Worm (Caenorhabditis elegans) whole organism, L4 larva: ENCODE measurements around the gene spp-1.

Source experiments
- D1046.2 ChIP-seq: fragments of 200-800 bp; sonication (Bioruptor generic); IDR thresholded peaks from 2 replicates; pipeline ENCODE4 v1.3.6; 2022; ENCODE audit warnings: missing genetic modification characterization, missing compliant biosample characterization
- F10B5.3 ChIP-seq: sonication (generic microtip); optimal IDR thresholded peaks from 2 replicates; lab custom pipeline; 2016; ENCODE audit warnings: mild to moderate bottlenecking, missing genetic modification characterization, missing compliant biosample characterization
- R02D3.7 ChIP-seq: fragments of 150-350 bp; sonication (generic microtip); optimal IDR thresholded peaks from 3 replicates; lab custom pipeline; 2014; ENCODE audit warnings: missing biosample characterization, missing genetic modification characterization
- T26A8.4 ChIP-seq: fragments of 200-800 bp; sonication (Bioruptor generic); IDR thresholded peaks from 2 replicates; pipeline ENCODE4 v1.3.6; 2022; ENCODE audit warnings: missing genetic modification characterization, missing compliant biosample characterization
- Y5F2A.4 ChIP-seq: fragments of 200-800 bp; sonication (Bioruptor generic); optimal IDR thresholded peaks from 2 replicates; lab custom pipeline; 2018; ENCODE audit warnings: mild to moderate bottlenecking, missing genetic modification characterization, missing compliant biosample characterization
- ZK337.2 ChIP-seq: fragments of 200-800 bp; sonication (Bioruptor generic); IDR thresholded peaks from 2 replicates; pipeline ENCODE4 v1.3.6; 2022; ENCODE audit warnings: missing genetic modification reagents, missing genetic modification characterization, missing compliant biosample characterization
- aha-1 ChIP-seq: fragments of 150-350 bp; peaks from one replicate; lab custom pipeline; 2014; ENCODE audit warnings: missing biosample characterization, missing genetic modification characterization
- ctbp-1 ChIP-seq: fragments of 200-800 bp; sonication (Bioruptor generic); IDR thresholded peaks from 2 replicates; pipeline ENCODE4 v1.3.6; 2022; ENCODE audit warnings: missing genetic modification reagents, missing genetic modification characterization, missing compliant biosample characterization
- duxl-1 ChIP-seq: sonication (generic microtip); optimal IDR thresholded peaks from 2 replicates; lab custom pipeline; 2016; ENCODE audit warnings: mild to moderate bottlenecking, missing genetic modification characterization, moderate library complexity, missing compliant biosample characterization; ENCODE audit not compliant: poor library complexity
- egl-27 ChIP-seq: sonication (generic microtip); optimal IDR thresholded peaks from 3 replicates; lab custom pipeline; 2017; ENCODE audit warnings: missing biosample characterization, missing genetic modification reagents, missing genetic modification characterization
- egl-43 ChIP-seq: fragments of 200-800 bp; sonication (Bioruptor generic); IDR thresholded peaks from 2 replicates; pipeline ENCODE4 v1.3.6; 2022; ENCODE audit warnings: missing genetic modification reagents, missing genetic modification characterization, missing compliant biosample characterization
- fkh-10 ChIP-seq: fragments of 150-350 bp; optimal IDR thresholded peaks from 2 replicates; lab custom pipeline; 2014; ENCODE audit warnings: missing biosample characterization, missing genetic modification reagents, missing genetic modification characterization
- fos-1 ChIP-seq: fragments of 150-350 bp; optimal IDR thresholded peaks from 2 replicates; lab custom pipeline; 2014; ENCODE audit warnings: missing biosample characterization, missing genetic modification characterization
- gei-8 ChIP-seq: fragments of 200-800 bp; sonication (Bioruptor generic); optimal IDR thresholded peaks from 2 replicates; lab custom pipeline; 2018; ENCODE audit warnings: mild to moderate bottlenecking, missing genetic modification characterization, missing compliant biosample characterization
- hlh-30 ChIP-seq: sonication (generic microtip); optimal IDR thresholded peaks from 2 replicates; lab custom pipeline; 2017; ENCODE audit warnings: antibody characterized with exemption, mild to moderate bottlenecking, missing genetic modification characterization, missing compliant biosample characterization; ENCODE audit not compliant: insufficient read depth
- hmg-1.1 ChIP-seq: fragments of 200-800 bp; sonication (Bioruptor generic); IDR thresholded peaks from 2 replicates; pipeline ENCODE4 v1.3.6; 2022; ENCODE audit warnings: missing genetic modification reagents, missing genetic modification characterization, missing compliant biosample characterization
- jun-1 ChIP-seq: fragments of 150-350 bp; optimal IDR thresholded peaks from 2 replicates; lab custom pipeline; 2014; ENCODE audit warnings: missing biosample characterization, missing genetic modification reagents, missing genetic modification characterization
- lin-29 ChIP-seq: fragments of 200-800 bp; sonication (Bioruptor generic); IDR thresholded peaks from 2 replicates; pipeline ENCODE4 v1.3.6; 2022; ENCODE audit warnings: missing genetic modification reagents, missing genetic modification characterization, missing compliant biosample characterization
- lsy-2 ChIP-seq, 2 experiments: fragments of 150-350 bp in 1 of 2; sonication (generic microtip) in 1 of 2; optimal IDR thresholded peaks; 2 replicates each; lab custom pipeline; 2014 to 2017; ENCODE audit warnings: missing biosample characterization in 2 of 2, missing genetic modification characterization in 2 of 2
- madf-9 ChIP-seq: fragments of 200-800 bp; sonication (Bioruptor generic); conservative IDR thresholded peaks from 2 replicates; pipeline ENCODE4 v1.3.6; 2022; ENCODE audit warnings: missing genetic modification reagents, missing genetic modification characterization, missing compliant biosample characterization
- mdl-1 ChIP-seq, 2 experiments: fragments of 150-350 bp in 1 of 2; sonication (generic microtip) in 1 of 2; optimal IDR thresholded peaks; 2 replicates each; lab custom pipeline; 2014 to 2017; ENCODE audit warnings: missing biosample characterization in 2 of 2, missing genetic modification characterization in 2 of 2
- mep-1 ChIP-seq: fragments of 150-350 bp; sonication (generic microtip); optimal IDR thresholded peaks from 3 replicates; lab custom pipeline; 2014; ENCODE audit warnings: missing biosample characterization, missing genetic modification characterization
- mes-2 ChIP-seq: sonication (generic microtip); optimal IDR thresholded peaks from 2 replicates; lab custom pipeline; 2016; ENCODE audit warnings: missing genotype, mild to moderate bottlenecking, missing genetic modification characterization, missing compliant biosample characterization; ENCODE audit not compliant: poor library complexity, severe bottlenecking
- mxl-3 ChIP-seq: fragments of 200-800 bp; sonication (Bioruptor generic); optimal IDR thresholded peaks from 2 replicates; lab custom pipeline; 2018; ENCODE audit warnings: mild to moderate bottlenecking, missing genetic modification characterization, missing compliant biosample characterization
- nhr-10 ChIP-seq: fragments of 150-350 bp; optimal IDR thresholded peaks from 2 replicates; lab custom pipeline; 2014; ENCODE audit warnings: missing biosample characterization, missing genetic modification characterization
- nhr-11 ChIP-seq: fragments of 150-350 bp; optimal IDR thresholded peaks from 2 replicates; lab custom pipeline; 2014; ENCODE audit warnings: missing biosample characterization, missing genetic modification characterization
- nhr-41 ChIP-seq: fragments of 200-800 bp; sonication (Bioruptor generic); IDR thresholded peaks from 2 replicates; pipeline ENCODE4 v1.3.6; 2022; ENCODE audit warnings: missing genetic modification reagents, missing genetic modification characterization, missing compliant biosample characterization
- nhr-48 ChIP-seq: sonication (generic microtip); optimal IDR thresholded peaks from 2 replicates; lab custom pipeline; 2016; ENCODE audit warnings: mild to moderate bottlenecking, missing genetic modification characterization, missing compliant biosample characterization
- nhr-76 ChIP-seq: fragments of 150-350 bp; optimal IDR thresholded peaks from 2 replicates; lab custom pipeline; 2014; ENCODE audit warnings: missing biosample characterization, missing genetic modification characterization
- pqm-1 ChIP-seq: sonication (generic microtip); optimal IDR thresholded peaks from 2 replicates; lab custom pipeline; 2017; ENCODE audit warnings: missing biosample characterization, missing genetic modification characterization
- rbr-2 ChIP-seq: sonication (generic microtip); optimal IDR thresholded peaks from 2 replicates; lab custom pipeline; 2016; ENCODE audit warnings: missing genotype, missing genetic modification characterization, missing compliant biosample characterization
- set-16 ChIP-seq: fragments of 200-800 bp; sonication (Bioruptor generic); IDR thresholded peaks from 2 replicates; pipeline ENCODE4 v1.3.6; 2022; ENCODE audit warnings: missing genetic modification reagents, missing genetic modification characterization, missing compliant biosample characterization
- skn-1 ChIP-seq: fragments of 150-350 bp; optimal IDR thresholded peaks from 2 replicates; lab custom pipeline; 2014; ENCODE audit warnings: missing biosample characterization, missing genetic modification characterization
- unc-39 ChIP-seq: sonication (generic microtip); optimal IDR thresholded peaks from 2 replicates; lab custom pipeline; 2017; ENCODE audit warnings: missing biosample characterization, missing genetic modification characterization
- unc-62 ChIP-seq, 3 experiments: fragments of 150-350 bp in 1 of 3; sonication (generic microtip); optimal IDR thresholded peaks in 2 of 3; peaks in 1 of 3; 1 replicate in 1 of 3; 2 replicates in 2 of 3; lab custom pipeline; 2014 to 2017; ENCODE audit warnings: missing biosample characterization in 3 of 3, missing genetic modification characterization in 3 of 3, missing genetic modification reagents in 3 of 3, missing genotype in 1 of 3
- vab-7 ChIP-seq: fragments of 200-800 bp; sonication (Bioruptor generic); IDR thresholded peaks from 2 replicates; pipeline ENCODE4 v1.3.6; 2022; ENCODE audit warnings: missing genetic modification reagents, missing genetic modification characterization, missing compliant biosample characterization
- zag-1 ChIP-seq: fragments of 150-350 bp; optimal IDR thresholded peaks from 2 replicates; lab custom pipeline; 2014; ENCODE audit warnings: missing biosample characterization, missing genetic modification characterization
- zip-11 ChIP-seq: fragments of 200-800 bp; sonication (Bioruptor generic); IDR thresholded peaks from 2 replicates; pipeline ENCODE4 v1.3.6; 2022; ENCODE audit warnings: missing genetic modification characterization, missing compliant biosample characterization
- zip-2 ChIP-seq: fragments of 150-350 bp; optimal IDR thresholded peaks from 2 replicates; lab custom pipeline; 2014; ENCODE audit warnings: missing biosample characterization, missing genetic modification characterization

The spp-1 gene

ce11 chrIII:10404918-10405317 lies 49.5 kb upstream of the spp-1 start, which contains the start of the genes M03C11.3 and chl-1:
TSS of gene M03C11.3 (plus strand) at chrIII:10405070.
TSS of gene chl-1 (minus strand) at chrIII:10405240.
- TF ChIP-seq jun-1 (tag; lab: Kevin White, UChicago) = no peak
- TF ChIP-seq aha-1 (tag; lab: Kevin White, UChicago) = no peak
- TF ChIP-seq gei-8 (GFP tag; lab: Kevin White, UChicago) = no peak
- TF ChIP-seq mxl-3 (GFP tag; lab: Kevin White, UChicago) = no peak
- TF ChIP-seq set-16 = no peak
- TF ChIP-seq, all 104 proteins: peak for 0

ce11 chrIII:10398919-10399318 lies 43.5 kb upstream of the spp-1 start:
- TF ChIP-seq mdl-1 (tag; optimal IDR thresholded peaks at IDR 0.05; lab: Kevin White, UChicago) (peak in 1 of 2 experiments; percentile 68), fkh-10 (GFP tag; lab: Kevin White, UChicago) (peak; percentile 38), rbr-2 (tag; lab: Kevin White, UChicago) (peak; percentile 8), egl-43 (GFP tag; lab: Robert Waterston, UW) (0 out of 2 replicates have a peak, but pooled peaks have one; percentile 20), mep-1 (tag; lab: Kevin White, UChicago) (peak; percentile 35), mes-2 (peak; percentile 21), hmg-1.1 (peak; percentile 60; the same call in 1 of the 2 replicates), F10B5.3 (no peak), hlh-30 (tag; lab: Kevin White, UChicago) (peak; percentile 50), vab-7 (0 out of 2 replicates have a peak, but pooled peaks have one; percentile 39), zip-2 (tag; lab: Kevin White, UChicago) (no peak), set-16 (peak; percentile 20; the same call in 1 of the 2 replicates), nhr-41 (GFP tag; lab: Robert Waterston, UW) (no peak), lsy-2 (tag; optimal IDR thresholded peaks at IDR 0.05; lab: Kevin White, UChicago) (peak in 1 of 2 experiments; percentile 26), unc-62 (GFP tag; optimal IDR thresholded peaks at IDR 0.05 in 1 of 2; lab: Kevin White, UChicago) (peak in 1 of 2 experiments; percentile 47), unc-62 (tag; optimal IDR thresholded peaks at IDR 0.05; lab: Kevin White, UChicago) (no peak), skn-1 (tag; lab: Kevin White, UChicago) (no peak), aha-1 (tag; lab: Kevin White, UChicago) (peak; percentile 82), pqm-1 (no peak)

- TF ChIP-seq jun-1 (tag; lab: Kevin White, UChicago) = no peak
- no peak for TF ChIP-seq Y5F2A.4
- TF ChIP-seq aha-1 (tag; lab: Kevin White, UChicago) = peak; percentile 75
- TF ChIP-seq unc-62 (GFP tag; optimal IDR thresholded peaks at IDR 0.05 in 1 of 2; lab: Kevin White, UChicago) = peak in 1 of 2 experiments; percentile 91
- no peak for TF ChIP-seq unc-62 (tag; optimal IDR thresholded peaks at IDR 0.05; lab: Kevin White, UChicago)
- 0 out of 2 replicates have a peak, but pooled peaks have one; percentile 30 for TF ChIP-seq ctbp-1 (GFP tag; lab: Robert Waterston, UW)
- no peak for TF ChIP-seq nhr-48
Observed at ce11 chrIII:10396891-10397502, 41.5 kb upstream of the spp-1 start.

ce11 chrIII:10395990-10396389 lies 40.5 kb upstream of the spp-1 start, which contains the start of gene M03C11.1:
TSS of gene M03C11.1 (minus strand) at chrIII:10396090.
- TF ChIP-seq nhr-76 (tag; lab: Kevin White, UChicago) (no peak), D1046.2 (GFP tag; lab: Robert Waterston, UW) (no peak), unc-39 (tag; lab: Kevin White, UChicago) (no peak), nhr-11 (tag; lab: Kevin White, UChicago) (no peak), lin-29 (GFP tag; lab: Robert Waterston, UW) (no peak), nhr-48 (no peak), Y5F2A.4 (no peak), madf-9 (GFP tag; lab: Robert Waterston, UW) (no peak), R02D3.7 (tag; lab: Kevin White, UChicago) (no peak), duxl-1 (tag; lab: Kevin White, UChicago) (no peak), ZK337.2 (no peak), T26A8.4 (no peak), ctbp-1 (GFP tag; lab: Robert Waterston, UW) (no peak), zip-11 (GFP tag; lab: Robert Waterston, UW) (no peak), fos-1 (tag; lab: Kevin White, UChicago) (no peak), nhr-10 (tag; lab: Kevin White, UChicago) (no peak), zag-1 (tag; lab: Kevin White, UChicago) (no peak), skn-1 (tag; lab: Kevin White, UChicago) (no peak), nhr-41 (GFP tag; lab: Robert Waterston, UW) (no peak), egl-27 (tag; lab: Kevin White, UChicago) (no peak)
- TF ChIP-seq, all 104 proteins: peak for 0
